Fruit fly (Drosophila melanogaster) whole organism, wandering third instar larva: ENCODE results near the gene Acp95EF.

Experiments used
- Abd-B ChIP-seq: fragments of >200 bp; optimal IDR thresholded peaks from 2 replicates; lab custom pipeline; 2017; ENCODE audit warnings: missing biosample characterization, missing genetic modification characterization
- CG32264 ChIP-seq: fragments of 200-800 bp; sonication (Bioruptor generic); optimal IDR thresholded peaks from 2 replicates; lab custom pipeline; 2016; ENCODE audit warnings: missing biosample characterization, missing genetic modification characterization
- CG9705 ChIP-seq: fragments of 200-800 bp; sonication (Bioruptor generic); optimal IDR thresholded peaks from 2 replicates; lab custom pipeline; 2018; ENCODE audit warnings: missing biosample characterization, mild to moderate bottlenecking, missing genetic modification characterization
- CrebA ChIP-seq: fragments of 200-800 bp; sonication (Bioruptor generic); optimal IDR thresholded peaks from 2 replicates; lab custom pipeline; 2016; ENCODE audit warnings: missing biosample characterization, mild to moderate bottlenecking, missing genetic modification characterization, borderline replicate concordance
- Dfd ChIP-seq: fragments of >200 bp; optimal IDR thresholded peaks from 2 replicates; lab custom pipeline; 2017; ENCODE audit warnings: missing biosample characterization, missing genetic modification characterization
- Dif ChIP-seq: fragments of 200-275, 200-300 bp; sonication (Bioruptor generic); optimal IDR thresholded peaks from 2 replicates; lab custom pipeline; 2018; ENCODE audit warnings: missing biosample characterization, missing genetic modification characterization; ENCODE audit not compliant: partially characterized antibody
- GATAd ChIP-seq: sonication (Bioruptor generic); optimal IDR thresholded peaks from 2 replicates; lab custom pipeline; 2016; ENCODE audit warnings: missing biosample characterization, missing genetic modification characterization
- HLH106 ChIP-seq: fragments of 200-800 bp; optimal IDR thresholded peaks from 3 replicates; lab custom pipeline; 2019; ENCODE audit warnings: missing biosample characterization, mild to moderate bottlenecking, missing genetic modification characterization, moderate library complexity
- Hnf4 ChIP-seq: fragments of 200-800 bp; sonication (Bioruptor generic); optimal IDR thresholded peaks from 2 replicates; lab custom pipeline; 2016; ENCODE audit warnings: missing biosample characterization, mild to moderate bottlenecking, missing genetic modification characterization
- Hr78 ChIP-seq: fragments of >200 bp; optimal IDR thresholded peaks from 2 replicates; lab custom pipeline; 2017; ENCODE audit warnings: missing biosample characterization, missing genetic modification characterization
- Hr83 ChIP-seq: fragments of 200-300 bp; sonication (Bioruptor generic); optimal IDR thresholded peaks from 2 replicates; lab custom pipeline; 2016; ENCODE audit warnings: missing biosample characterization, mild to moderate bottlenecking, missing genetic modification characterization, moderate library complexity; ENCODE audit not compliant: poor library complexity, severe bottlenecking
- Jra ChIP-seq: sonication (Bioruptor generic); optimal IDR thresholded peaks from 2 replicates; lab custom pipeline; 2016; ENCODE audit warnings: missing biosample characterization, missing genetic modification characterization
- Mio ChIP-seq: sonication (Bioruptor generic); optimal IDR thresholded peaks from 2 replicates; lab custom pipeline; 2016; ENCODE audit warnings: missing biosample characterization, missing genetic modification characterization
- Myc ChIP-seq: fragments of >200 bp; optimal IDR thresholded peaks from 2 replicates; lab custom pipeline; 2017
- N ChIP-seq: fragments of >200 bp; optimal IDR thresholded peaks from 2 replicates; lab custom pipeline; 2018; ENCODE audit warnings: missing biosample characterization, missing external identifiers, missing genetic modification characterization
- Rel ChIP-seq, 2 experiments: fragments of 200-800 bp; sonication (Bioruptor generic) in 1 of 2; optimal IDR thresholded peaks; 2 replicates in 1 of 2; 3 replicates in 1 of 2; lab custom pipeline; 2016 to 2019; ENCODE audit warnings: mild to moderate bottlenecking in 2 of 2, missing biosample characterization in 2 of 2, missing genetic modification characterization in 2 of 2, moderate library complexity in 1 of 2
- Vsx2 ChIP-seq: fragments of 200-300, 225-300 bp; sonication (Bioruptor generic); optimal IDR thresholded peaks from 2 replicates; lab custom pipeline; 2018; ENCODE audit warnings: missing biosample characterization, missing genetic modification characterization; ENCODE audit not compliant: partially characterized antibody
- brk ChIP-seq: fragments of 200-800 bp; sonication (Bioruptor generic); optimal IDR thresholded peaks from 2 replicates; lab custom pipeline; 2016; ENCODE audit warnings: missing biosample characterization, mild to moderate bottlenecking, missing genetic modification characterization
- dl ChIP-seq, 2 experiments: fragments of 175-275, 200-275 bp in 1 of 2; fragments of 200-275 bp in 1 of 2; sonication (Bioruptor generic); optimal IDR thresholded peaks; lab custom pipeline; 2018; ENCODE audit warnings: mild to moderate bottlenecking in 2 of 2, missing biosample characterization in 2 of 2, missing genetic modification characterization in 2 of 2, moderate library complexity in 2 of 2; ENCODE audit not compliant: partially characterized antibody in 2 of 2, insufficient read depth in 1 of 2
- dsf ChIP-seq: sonication (Bioruptor generic); optimal IDR thresholded peaks from 2 replicates; lab custom pipeline; 2016; ENCODE audit warnings: missing biosample characterization, missing genetic modification characterization, borderline replicate concordance
- ey ChIP-seq: fragments of 200-800 bp; sonication (Bioruptor generic); optimal IDR thresholded peaks from 2 replicates; lab custom pipeline; 2016; ENCODE audit warnings: missing biosample characterization, missing genetic modification characterization
- foxo ChIP-seq, 2 experiments: fragments of 200-800 bp; sonication (Bioruptor generic); optimal IDR thresholded peaks; 2 replicates in 1 of 2; 3 replicates in 1 of 2; lab custom pipeline; 2016 to 2017; ENCODE audit warnings: missing biosample characterization in 2 of 2, missing genetic modification characterization in 2 of 2
- fru ChIP-seq: fragments of 200-800 bp; sonication (Bioruptor generic); optimal IDR thresholded peaks from 3 replicates; lab custom pipeline; 2016; ENCODE audit warnings: missing biosample characterization, mild to moderate bottlenecking, missing genetic modification characterization
- h ChIP-seq: fragments of 200-800 bp; sonication (Bioruptor generic); optimal IDR thresholded peaks from 3 replicates; lab custom pipeline; 2016; ENCODE audit warnings: missing biosample characterization, mild to moderate bottlenecking, missing genetic modification characterization
- jim ChIP-seq: fragments of 175-275, 200-325 bp; sonication (Bioruptor generic); optimal IDR thresholded peaks from 2 replicates; lab custom pipeline; 2016; ENCODE audit warnings: missing biosample characterization, mild to moderate bottlenecking, missing genetic modification characterization
- pan ChIP-seq: fragments of >200 bp; optimal IDR thresholded peaks from 2 replicates; lab custom pipeline; 2017
- psq ChIP-seq: fragments of 200-800 bp; sonication (Bioruptor generic); optimal IDR thresholded peaks from 3 replicates; lab custom pipeline; 2017; ENCODE audit warnings: missing biosample characterization, mild to moderate bottlenecking, missing genetic modification characterization, moderate library complexity
- rgr ChIP-seq: fragments of 200-800 bp; sonication (Bioruptor generic); optimal IDR thresholded peaks from 3 replicates; lab custom pipeline; 2016; ENCODE audit warnings: missing biosample characterization, mild to moderate bottlenecking, missing genetic modification characterization
- sage ChIP-seq: fragments of 200-800 bp; sonication (Bioruptor generic); optimal IDR thresholded peaks from 2 replicates; lab custom pipeline; 2016; ENCODE audit warnings: missing biosample characterization, mild to moderate bottlenecking, missing genetic modification characterization
- tai ChIP-seq: sonication (Bioruptor generic); optimal IDR thresholded peaks from 2 replicates; lab custom pipeline; 2016; ENCODE audit warnings: missing biosample characterization, missing genetic modification characterization
- woc ChIP-seq: sonication (Bioruptor generic); optimal IDR thresholded peaks from 2 replicates; lab custom pipeline; 2016; ENCODE audit warnings: missing biosample characterization, mild to moderate bottlenecking, missing genetic modification characterization

Gene Acp95EF

DNA sequence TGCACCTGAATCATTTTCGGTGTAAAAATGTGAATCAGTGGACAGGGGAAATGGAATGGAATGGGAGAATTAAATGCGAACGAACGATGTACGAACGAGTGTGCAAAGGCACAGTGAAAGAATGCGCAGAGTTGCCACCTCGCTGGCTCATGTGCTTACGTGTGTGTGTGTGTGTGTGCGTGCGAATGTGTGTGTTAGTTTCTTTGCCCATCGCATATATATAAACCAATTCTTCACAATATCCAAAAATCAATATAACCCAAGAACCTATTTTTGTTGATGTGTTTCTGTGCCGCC is 2.4 kb downstream of the Acp95EF start:
- TF ChIP-seq Jra (GFP tag; lab: Kevin White, UChicago) (peak; percentile 35), h (GFP tag; lab: Kevin White, UChicago) (peak; percentile 2), N (GFP tag; lab: Kevin White, UChicago) (peak; percentile 59), Hr83 (GFP tag; lab: Kevin White, UChicago) (peak; percentile 59), psq (GFP tag; lab: Kevin White, UChicago) (peak; percentile 96), Dfd (GFP tag; lab: Kevin White, UChicago) (peak; percentile 56), CG9705 (GFP tag; lab: Kevin White, UChicago) (no peak), rgr (GFP tag; lab: Kevin White, UChicago) (peak; percentile 39), Mio (GFP tag; lab: Kevin White, UChicago) (no peak), Dif (GFP tag; lab: Kevin White, UChicago) (peak; percentile 7), Hnf4 (GFP tag; lab: Kevin White, UChicago) (peak; percentile 14), foxo (GFP tag; optimal IDR thresholded peaks at IDR 0.05; lab: Kevin White, UChicago) (no peak)
- TF ChIP-seq, all 38 proteins: peak for 9

- TF ChIP-seq Vsx2 (GFP tag; lab: Kevin White, UChicago) (no peak), CG9705 (GFP tag; lab: Kevin White, UChicago) (no peak), h (GFP tag; lab: Kevin White, UChicago) (no peak), foxo (GFP tag; optimal IDR thresholded peaks at IDR 0.05; lab: Kevin White, UChicago) (no peak), CG32264 (no peak), Abd-B (no peak), jim (no peak), HLH106 (tag; lab: Kevin White, UChicago) (no peak), tai (no peak), rgr (GFP tag; lab: Kevin White, UChicago) (no peak), GATAd (GFP tag; lab: Kevin White, UChicago) (no peak)
Observed at dm6 chr3R:24231914-24232313, 3.1 kb downstream of the Acp95EF start.

dm6 chr3R:24233366-24234161 is 4.8 kb downstream of the Acp95EF start:
- no peak for TF ChIP-seq Rel (GFP tag; optimal IDR thresholded peaks at IDR 0.05; lab: Kevin White, UChicago)
- peak; percentile 90 for TF ChIP-seq Rel (tag; optimal IDR thresholded peaks at IDR 0.05; lab: Kevin White, UChicago)
- no peak for TF ChIP-seq fru (GFP tag; lab: Kevin White, UChicago)
- TF ChIP-seq psq (GFP tag; lab: Kevin White, UChicago), result peak; percentile 86

DNA sequence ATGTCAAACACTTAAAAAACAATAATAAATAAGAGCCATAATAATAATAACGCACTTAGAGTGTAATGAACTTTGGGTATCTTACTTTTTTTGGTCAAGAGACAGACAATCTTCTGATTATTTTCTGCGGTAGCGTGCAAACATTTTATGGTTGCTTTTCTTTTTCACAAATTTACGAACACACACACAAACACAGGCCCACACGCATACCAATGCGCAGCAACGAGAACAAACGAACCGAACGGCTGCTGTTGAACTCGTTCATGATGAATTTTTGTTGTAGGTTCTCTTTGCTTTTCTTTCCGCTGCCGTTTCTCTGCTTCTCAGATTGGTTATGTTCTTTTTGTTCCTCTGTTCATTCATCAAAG is 5.4 kb downstream of the Acp95EF start:
- TF ChIP-seq CG9705 (GFP tag; lab: Kevin White, UChicago), result no peak
- TF ChIP-seq Dfd (GFP tag; lab: Kevin White, UChicago), result no peak
- TF ChIP-seq ey (GFP tag; lab: Kevin White, UChicago), result no peak
- TF ChIP-seq woc (GFP tag; lab: Kevin White, UChicago), result no peak
- TF ChIP-seq dl (GFP tag; optimal IDR thresholded peaks at IDR 0.05; lab: Kevin White, UChicago; ENCODE audit: insufficient read depth in 1 of 2, partially characterized antibody in 2 of 2), result no peak
- TF ChIP-seq Myc (lab: Kevin White, UChicago), result no peak
- TF ChIP-seq pan (lab: Kevin White, UChicago), result no peak
- no peak for TF ChIP-seq sage (GFP tag; lab: Kevin White, UChicago)
- no peak for TF ChIP-seq Jra (GFP tag; lab: Kevin White, UChicago)
- peak; percentile 69 for TF ChIP-seq psq (GFP tag; lab: Kevin White, UChicago)
- TF ChIP-seq Rel (GFP tag; optimal IDR thresholded peaks at IDR 0.05; lab: Kevin White, UChicago), result no peak
- peak; percentile 7 for TF ChIP-seq Rel (tag; optimal IDR thresholded peaks at IDR 0.05; lab: Kevin White, UChicago)
- TF ChIP-seq dsf, result no peak
- TF ChIP-seq CrebA (GFP tag; lab: Kevin White, UChicago), result no peak
- TF ChIP-seq brk, result no peak
- no peak for TF ChIP-seq Hr78 (GFP tag; lab: Kevin White, UChicago)
- TF ChIP-seq HLH106 (tag; lab: Kevin White, UChicago), result no peak
- no peak for TF ChIP-seq Vsx2 (GFP tag; lab: Kevin White, UChicago)
- TF ChIP-seq rgr (GFP tag; lab: Kevin White, UChicago), result no peak
